Worm (Caenorhabditis elegans) whole organism, L3 larva: ENCODE data around the gene ZK1240.2.

Source experiments
- R02D3.7 ChIP-seq: fragments of 150-350 bp; optimal IDR thresholded peaks from 2 replicates; lab custom pipeline; 2014; ENCODE audit warnings: missing biosample characterization, missing genetic modification characterization
- ceh-82 ChIP-seq: fragments of 150-350 bp; optimal IDR thresholded peaks from 2 replicates; lab custom pipeline; 2014; ENCODE audit warnings: missing biosample characterization, missing genetic modification characterization
- elt-1 ChIP-seq: fragments of 150-350 bp; optimal IDR thresholded peaks from 2 replicates; lab custom pipeline; 2014; ENCODE audit warnings: missing biosample characterization, missing genetic modification characterization
- lin-39 ChIP-seq: fragments of 150-350 bp; optimal IDR thresholded peaks from 2 replicates; lab custom pipeline; 2018; ENCODE audit warnings: missing biosample characterization, missing genetic modification reagents, missing genetic modification characterization
- mdl-1 ChIP-seq: fragments of 150-350 bp; optimal IDR thresholded peaks from 2 replicates; lab custom pipeline; 2014; ENCODE audit warnings: missing biosample characterization, missing genetic modification characterization
- nhr-12 ChIP-seq: fragments of 150-350 bp; optimal IDR thresholded peaks from 2 replicates; lab custom pipeline; 2014; ENCODE audit warnings: missing biosample characterization, missing genetic modification characterization
- nhr-237 ChIP-seq: fragments of 150-350 bp; optimal IDR thresholded peaks from 2 replicates; lab custom pipeline; 2014; ENCODE audit warnings: missing biosample characterization, missing genetic modification characterization
- pqm-1 ChIP-seq: fragments of 150-350 bp; optimal IDR thresholded peaks from 2 replicates; lab custom pipeline; 2017; ENCODE audit warnings: missing biosample characterization, missing genetic modification characterization, inconsistent platforms
- unc-62 ChIP-seq: fragments of 150-350 bp; sonication (generic microtip); optimal IDR thresholded peaks from 4 replicates; lab custom pipeline; 2014; ENCODE audit warnings: missing biosample characterization, missing genetic modification reagents, missing genetic modification characterization

- TF ChIP-seq unc-62 (GFP tag; lab: Kevin White, UChicago) = no peak
- TF ChIP-seq nhr-12 (tag; lab: Kevin White, UChicago) = no peak
- no peak for TF ChIP-seq nhr-237
- no peak for TF ChIP-seq ceh-82 (tag; lab: Kevin White, UChicago)
- no peak for TF ChIP-seq R02D3.7 (tag; lab: Kevin White, UChicago)
- no peak for TF ChIP-seq lin-39 (tag; lab: Kevin White, UChicago)
- no peak for TF ChIP-seq elt-1 (tag; lab: Kevin White, UChicago)
- TF ChIP-seq mdl-1 (tag; lab: Kevin White, UChicago) = no peak
- no peak for TF ChIP-seq pqm-1
These were observed 1.8 kb downstream of the ZK1240.2 start, which contains the start of gene ZK1240.11 for ce11 chrII:2324956-2325355.
